Worm (Caenorhabditis elegans) whole organism, midembryonic: ENCODE data around the gene mlt-9.

ENCODE experiments used
- T22C8.4 ChIP-seq: fragments of 200-800 bp; sonication (Bioruptor generic); IDR thresholded peaks from 2 replicates; pipeline ENCODE4 v1.3.6; 2022; ENCODE audit warnings: missing genetic modification characterization, missing compliant biosample characterization
- cog-1 ChIP-seq: sonication (generic microtip); optimal IDR thresholded peaks from 2 replicates; lab custom pipeline; 2016; ENCODE audit warnings: missing genetic modification characterization, missing compliant biosample characterization
- flt-1 ChIP-seq: fragments of 200-800 bp; sonication (Bioruptor generic); IDR thresholded peaks from 2 replicates; pipeline ENCODE4 v1.3.6; 2022; ENCODE audit warnings: missing genetic modification characterization, missing compliant biosample characterization
- klf-2 ChIP-seq: fragments of 200-800 bp; sonication (Bioruptor generic); conservative IDR thresholded peaks from 2 replicates; pipeline ENCODE4 v1.3.6; 2022; ENCODE audit warnings: missing genetic modification reagents, missing genetic modification characterization, missing compliant biosample characterization
- med-1 ChIP-seq: sonication (generic microtip); optimal IDR thresholded peaks from 2 replicates; lab custom pipeline; 2017; ENCODE audit warnings: missing genetic modification characterization, mild to moderate bottlenecking, missing compliant biosample characterization, antibody characterized with exemption, missing genetic modification reagents; ENCODE audit not compliant: insufficient read depth
- ref-1 ChIP-seq: fragments of 200-800 bp; sonication (Bioruptor generic); conservative IDR thresholded peaks from 2 replicates; pipeline ENCODE4 v1.3.6; 2022; ENCODE audit warnings: missing genetic modification reagents, missing genetic modification characterization, missing compliant biosample characterization
- tab-1 ChIP-seq: fragments of 200-800 bp; sonication (Bioruptor generic); IDR thresholded peaks from 2 replicates; pipeline ENCODE4 v1.3.6; 2022; ENCODE audit warnings: missing genetic modification characterization, missing compliant biosample characterization
- ztf-23 ChIP-seq: fragments of 200-800 bp; sonication (Bioruptor generic); IDR thresholded peaks from 2 replicates; pipeline ENCODE4 v1.3.6; 2022; ENCODE audit warnings: missing genetic modification reagents, missing genetic modification characterization, missing compliant biosample characterization
- ztf-29 ChIP-seq: fragments of 200-800 bp; sonication (Bioruptor generic); IDR thresholded peaks from 2 replicates; pipeline ENCODE4 v1.3.6; 2022; ENCODE audit warnings: missing genetic modification reagents, missing genetic modification characterization, missing compliant biosample characterization

The mlt-9 gene

ce11 chrX:15079406-15079805 is 28.2 kb downstream of the mlt-9 start:
- TF ChIP-seq ztf-29 (GFP tag; lab: Robert Waterston, UW) (no peak), med-1 (GFP tag; lab: Kevin White, UChicago) (no peak), cog-1 (no peak), T22C8.4 (GFP tag; lab: Robert Waterston, UW) (no peak), flt-1 (GFP tag; lab: Robert Waterston, UW) (no peak)

- no peak for TF ChIP-seq ztf-29 (GFP tag; lab: Robert Waterston, UW)
- TF ChIP-seq klf-2 (GFP tag; lab: Robert Waterston, UW): no peak
- TF ChIP-seq ztf-23 (GFP tag; lab: Robert Waterston, UW): no peak
- no peak for TF ChIP-seq ref-1
- TF ChIP-seq tab-1 (GFP tag; lab: Robert Waterston, UW): no peak
- TF ChIP-seq cog-1: no peak
- TF ChIP-seq T22C8.4 (GFP tag; lab: Robert Waterston, UW): no peak
- TF ChIP-seq med-1 (GFP tag; lab: Kevin White, UChicago): no peak
- no peak for TF ChIP-seq flt-1 (GFP tag; lab: Robert Waterston, UW)
Observed at ce11 chrX:15078276-15078675, 29.3 kb downstream of the mlt-9 start.

ce11 chrX:15077597-15078261 is 29.9 kb downstream of the mlt-9 start, which contains the start of the genes H40L08.8, H40L08.2 and H40L08.7:
H40L08.8 (minus strand) TSS chrX:15077633.
H40L08.2 (minus strand) TSS chrX:15077744.
H40L08.7 (minus strand) TSS chrX:15077744.
- TF ChIP-seq tab-1 (GFP tag; lab: Robert Waterston, UW): no peak
- no peak for TF ChIP-seq ztf-23 (GFP tag; lab: Robert Waterston, UW)
- TF ChIP-seq cog-1: no peak
- TF ChIP-seq T22C8.4 (GFP tag; lab: Robert Waterston, UW): no peak
- TF ChIP-seq ztf-29 (GFP tag; lab: Robert Waterston, UW): no peak
- TF ChIP-seq med-1 (GFP tag; lab: Kevin White, UChicago): no peak
- no peak for TF ChIP-seq flt-1 (GFP tag; lab: Robert Waterston, UW)
- no peak for TF ChIP-seq ref-1
- TF ChIP-seq klf-2 (GFP tag; lab: Robert Waterston, UW): no peak

- TF ChIP-seq T22C8.4 (GFP tag; lab: Robert Waterston, UW) (no peak), ztf-29 (GFP tag; lab: Robert Waterston, UW) (no peak), tab-1 (GFP tag; lab: Robert Waterston, UW) (no peak)
Observed at ce11 chrX:15076909-15077308, 30.7 kb downstream of the mlt-9 start.

ce11 chrX:15076042-15076565 is 31.5 kb downstream of the mlt-9 start, which contains the start of the genes H40L08.3 and H40L08.9:
H40L08.3 (minus strand) TSS chrX:15076092.
H40L08.9 (minus strand) TSS chrX:15076480.
- TF ChIP-seq tab-1 (GFP tag; lab: Robert Waterston, UW) (no peak), ztf-29 (GFP tag; lab: Robert Waterston, UW) (no peak), ref-1 (no peak), ztf-23 (GFP tag; lab: Robert Waterston, UW) (no peak), cog-1 (no peak), flt-1 (GFP tag; lab: Robert Waterston, UW) (no peak), klf-2 (GFP tag; lab: Robert Waterston, UW) (no peak), med-1 (GFP tag; lab: Kevin White, UChicago) (no peak), T22C8.4 (GFP tag; lab: Robert Waterston, UW) (no peak)

- TF ChIP-seq med-1 (GFP tag; lab: Kevin White, UChicago) (no peak), cog-1 (no peak), T22C8.4 (GFP tag; lab: Robert Waterston, UW) (no peak), ztf-29 (GFP tag; lab: Robert Waterston, UW) (no peak), tab-1 (GFP tag; lab: Robert Waterston, UW) (no peak), ztf-23 (GFP tag; lab: Robert Waterston, UW) (no peak)
Observed at ce11 chrX:15075170-15075569, 32.4 kb downstream of the mlt-9 start.

ce11 chrX:15073479-15073878 is 34.1 kb downstream of the mlt-9 start:
- TF ChIP-seq tab-1 (GFP tag; lab: Robert Waterston, UW): no peak
- no peak for TF ChIP-seq ztf-23 (GFP tag; lab: Robert Waterston, UW)
- TF ChIP-seq T22C8.4 (GFP tag; lab: Robert Waterston, UW): no peak
- TF ChIP-seq ztf-29 (GFP tag; lab: Robert Waterston, UW): no peak
- TF ChIP-seq klf-2 (GFP tag; lab: Robert Waterston, UW): no peak
- TF ChIP-seq med-1 (GFP tag; lab: Kevin White, UChicago): no peak
- no peak for TF ChIP-seq ref-1
- no peak for TF ChIP-seq cog-1
- TF ChIP-seq flt-1 (GFP tag; lab: Robert Waterston, UW): no peak

ce11 chrX:15072877-15073276 is 34.7 kb downstream of the mlt-9 start:
- TF ChIP-seq cog-1: no peak
- no peak for TF ChIP-seq med-1 (GFP tag; lab: Kevin White, UChicago)
- no peak for TF ChIP-seq flt-1 (GFP tag; lab: Robert Waterston, UW)
- TF ChIP-seq ref-1: no peak
- no peak for TF ChIP-seq ztf-29 (GFP tag; lab: Robert Waterston, UW)
- TF ChIP-seq tab-1 (GFP tag; lab: Robert Waterston, UW): no peak
- TF ChIP-seq T22C8.4 (GFP tag; lab: Robert Waterston, UW): no peak
- TF ChIP-seq klf-2 (GFP tag; lab: Robert Waterston, UW): no peak
- no peak for TF ChIP-seq ztf-23 (GFP tag; lab: Robert Waterston, UW)

ce11 chrX:15070137-15070536 is 37.5 kb downstream of the mlt-9 start:
- TF ChIP-seq ztf-23 (GFP tag; lab: Robert Waterston, UW): no peak
- TF ChIP-seq klf-2 (GFP tag; lab: Robert Waterston, UW): no peak
- no peak for TF ChIP-seq flt-1 (GFP tag; lab: Robert Waterston, UW)
- no peak for TF ChIP-seq ztf-29 (GFP tag; lab: Robert Waterston, UW)
- no peak for TF ChIP-seq tab-1 (GFP tag; lab: Robert Waterston, UW)
- TF ChIP-seq ref-1: no peak
- TF ChIP-seq T22C8.4 (GFP tag; lab: Robert Waterston, UW): no peak
- no peak for TF ChIP-seq cog-1
- TF ChIP-seq med-1 (GFP tag; lab: Kevin White, UChicago): no peak
